Fruit fly (Drosophila melanogaster): Measurements from ENCODE around the gene CG43389.

Gene CG43389

DNA sequence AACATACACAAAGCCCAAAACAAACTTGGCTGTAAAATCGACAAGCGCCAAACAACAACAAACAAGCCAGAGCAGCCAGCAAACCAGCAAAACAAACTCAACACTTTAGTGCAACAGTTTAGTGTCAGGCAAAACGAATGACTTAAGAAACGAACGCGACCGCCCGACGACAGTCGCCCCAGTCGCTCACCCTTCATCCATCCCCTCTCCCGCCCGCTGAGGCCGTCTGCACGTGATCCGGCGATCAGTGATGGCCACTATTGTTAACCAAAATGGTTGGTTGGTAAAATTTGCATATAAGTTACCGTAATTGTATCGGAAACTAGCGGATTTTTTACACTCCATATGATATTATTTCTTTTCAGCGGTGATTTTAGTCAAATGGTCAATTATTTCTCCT is 5.8 kb downstream of the CG43389 start:
- TF ChIP-seq Ets98B (GFP tag; IDR thresholded peaks at IDR 0.05), result peak; percentile 12; the same call in 1 of the 2 replicates
- TF ChIP-seq EcR (GFP tag; optimal IDR thresholded peaks at IDR 0.05), result no peak
- TF ChIP-seq CG13204 (GFP tag; optimal IDR thresholded peaks at IDR 0.05), result peak; percentile 68

DNA sequence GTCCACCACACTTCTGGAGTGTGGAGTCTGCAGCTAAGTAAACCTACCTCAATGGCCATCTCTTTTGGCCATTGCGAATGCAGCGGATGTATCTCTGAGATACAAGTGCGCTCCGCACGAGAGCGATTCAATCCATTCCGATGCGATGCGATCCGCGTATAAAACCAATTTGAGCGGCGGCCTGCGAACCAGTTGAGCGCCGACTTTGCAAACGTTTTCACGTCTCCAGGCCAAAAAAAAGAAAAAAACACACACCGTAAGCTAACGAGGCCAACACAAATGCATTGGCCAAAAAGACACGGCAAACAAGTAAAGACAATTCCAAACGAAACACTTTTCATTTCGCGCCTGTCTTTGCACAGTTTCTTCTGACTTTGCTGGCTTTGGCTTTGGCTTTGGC is 9.9 kb downstream of the CG43389 start, which contains the start of gene ckd:
TSS of gene ckd (plus strand) at position 189 of the 400 bp plus-strand sequence.
- TF ChIP-seq CG34367 (tag; optimal IDR thresholded peaks at IDR 0.05), result no peak
- TF ChIP-seq CG10348 (GFP tag; IDR thresholded peaks at IDR 0.05), result no peak
- TF ChIP-seq Ets98B (GFP tag; IDR thresholded peaks at IDR 0.05), result peak; percentile 33; the same call in 1 of the 2 replicates
- no peak for TF ChIP-seq CG8301 (tag; optimal IDR thresholded peaks at IDR 0.05)
- TF ChIP-seq fd96Ca (GFP tag; IDR thresholded peaks at IDR 0.05), result no peak
- peak; percentile 38 for TF ChIP-seq Pif1B (GFP tag; optimal IDR thresholded peaks at IDR 0.05)
- TF ChIP-seq CG14655 (GFP tag; optimal IDR thresholded peaks at IDR 0.05), result no peak
- peak; percentile 29 for TF ChIP-seq EcR (GFP tag; optimal IDR thresholded peaks at IDR 0.05)
- TF ChIP-seq Pif1A (GFP tag; optimal IDR thresholded peaks at IDR 0.05), result no peak
- 0 out of 3 replicates have a peak, but pooled peaks have one; percentile 9 for TF ChIP-seq CG4496 (GFP tag; IDR thresholded peaks at IDR 0.05)
- no peak for TF ChIP-seq CG9948 (tag; optimal IDR thresholded peaks at IDR 0.05)
- no peak for TF ChIP-seq CG12605 (GFP tag; IDR thresholded peaks at IDR 0.05)
- TF ChIP-seq CG13204 (GFP tag; optimal IDR thresholded peaks at IDR 0.05), result peak; percentile 56
- no peak for TF ChIP-seq CG32121 (GFP tag; IDR thresholded peaks at IDR 0.05)
- TF ChIP-seq CG8159 (tag; optimal IDR thresholded peaks at IDR 0.05), result no peak
- no peak for TF ChIP-seq rn (GFP tag; IDR thresholded peaks at IDR 0.05)
- no peak for TF ChIP-seq D1 (tag; optimal IDR thresholded peaks at IDR 0.05)
- no peak for TF ChIP-seq Snoo (tag; optimal IDR thresholded peaks at IDR 0.05)

DNA sequence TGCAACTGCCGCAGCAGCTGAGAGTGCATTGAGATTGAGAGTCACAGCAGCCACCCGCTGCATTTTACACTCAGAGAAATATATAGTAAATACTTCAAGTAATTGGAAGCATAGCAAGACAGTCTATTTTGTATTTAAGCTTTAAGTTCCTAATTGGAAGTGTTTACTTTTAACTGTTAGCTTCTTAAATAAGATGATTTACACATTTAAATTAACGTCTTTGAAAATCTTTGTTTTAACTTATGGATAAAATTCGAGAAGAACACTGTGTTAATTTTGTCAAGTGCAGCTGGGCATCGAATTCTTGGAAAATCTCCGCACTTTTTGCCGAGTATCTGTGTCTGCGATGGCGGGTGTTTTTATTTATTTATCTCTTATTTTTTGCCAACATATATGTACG is 11.9 kb downstream of the CG43389 start:
- peak; percentile 78 for TF ChIP-seq rn (GFP tag; IDR thresholded peaks at IDR 0.05)
- TF ChIP-seq CG17806 (tag; optimal IDR thresholded peaks at IDR 0.05), result peak; percentile 90
- peak; percentile 89 for TF ChIP-seq CG4496 (GFP tag; IDR thresholded peaks at IDR 0.05)
- TF ChIP-seq CG34367 (tag; optimal IDR thresholded peaks at IDR 0.05), result peak; percentile 90
- TF ChIP-seq Snoo (tag; optimal IDR thresholded peaks at IDR 0.05), result peak; percentile 80
- TF ChIP-seq CG12605 (GFP tag; IDR thresholded peaks at IDR 0.05), result peak; percentile 83
- TF ChIP-seq CG9948 (tag; optimal IDR thresholded peaks at IDR 0.05), result peak; percentile 89
- TF ChIP-seq Pif1A (GFP tag; optimal IDR thresholded peaks at IDR 0.05), result peak; percentile 90
- TF ChIP-seq CG10348 (GFP tag; IDR thresholded peaks at IDR 0.05), result 0 out of 2 replicates have a peak, but pooled peaks have one; percentile 28
- TF ChIP-seq CG14655 (GFP tag; optimal IDR thresholded peaks at IDR 0.05), result peak; percentile 82
- TF ChIP-seq fd96Ca (GFP tag; IDR thresholded peaks at IDR 0.05), result peak; percentile 90
- peak; percentile 94 for TF ChIP-seq Ets98B (GFP tag; IDR thresholded peaks at IDR 0.05)
- TF ChIP-seq EcR (GFP tag; optimal IDR thresholded peaks at IDR 0.05), result peak; percentile 76
- peak; percentile 84 for TF ChIP-seq gl (tag; optimal IDR thresholded peaks at IDR 0.05)
- TF ChIP-seq Pif1B (GFP tag; optimal IDR thresholded peaks at IDR 0.05), result peak; percentile 87
- TF ChIP-seq CG8301 (tag; optimal IDR thresholded peaks at IDR 0.05), result peak; percentile 79
- TF ChIP-seq CG8159 (tag; optimal IDR thresholded peaks at IDR 0.05), result peak; percentile 93
- peak; percentile 94 for TF ChIP-seq CG15710 (tag; optimal IDR thresholded peaks at IDR 0.05)
- TF ChIP-seq D1 (tag; optimal IDR thresholded peaks at IDR 0.05), result peak; percentile 50
- TF ChIP-seq CG32121 (GFP tag; IDR thresholded peaks at IDR 0.05), result peak; percentile 93
- peak; percentile 88 for TF ChIP-seq CG13204 (GFP tag; optimal IDR thresholded peaks at IDR 0.05)

DNA sequence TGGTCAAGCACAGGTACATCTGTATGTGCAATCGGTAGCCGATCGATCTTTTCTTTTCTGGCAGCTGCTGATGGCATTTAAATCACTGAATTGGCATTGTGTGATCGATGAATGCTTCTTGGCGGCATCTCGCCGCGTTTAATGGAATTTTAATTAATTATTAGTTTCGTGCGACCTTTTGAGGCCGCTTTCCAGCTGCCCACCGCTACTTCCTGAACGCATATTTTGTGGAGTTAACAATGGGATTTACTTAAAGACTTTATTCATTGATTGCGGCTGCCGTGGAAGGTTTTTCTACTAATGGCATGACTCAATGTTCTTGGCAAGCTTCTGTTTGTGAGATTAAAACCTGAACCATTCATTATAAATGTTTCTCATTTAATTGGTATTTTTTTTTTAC is 13.8 kb downstream of the CG43389 start:
- TF ChIP-seq CG13204 (GFP tag; optimal IDR thresholded peaks at IDR 0.05) (no peak), CG12605 (GFP tag; IDR thresholded peaks at IDR 0.05) (no peak), rn (GFP tag; IDR thresholded peaks at IDR 0.05) (no peak), EcR (GFP tag; optimal IDR thresholded peaks at IDR 0.05) (no peak), CG14655 (GFP tag; optimal IDR thresholded peaks at IDR 0.05) (no peak), fd96Ca (GFP tag; IDR thresholded peaks at IDR 0.05) (no peak), CG17806 (tag; optimal IDR thresholded peaks at IDR 0.05) (no peak), CG4496 (GFP tag; IDR thresholded peaks at IDR 0.05) (no peak), D1 (tag; optimal IDR thresholded peaks at IDR 0.05) (no peak), CG8159 (tag; optimal IDR thresholded peaks at IDR 0.05) (no peak), Pif1A (GFP tag; optimal IDR thresholded peaks at IDR 0.05) (no peak)

DNA sequence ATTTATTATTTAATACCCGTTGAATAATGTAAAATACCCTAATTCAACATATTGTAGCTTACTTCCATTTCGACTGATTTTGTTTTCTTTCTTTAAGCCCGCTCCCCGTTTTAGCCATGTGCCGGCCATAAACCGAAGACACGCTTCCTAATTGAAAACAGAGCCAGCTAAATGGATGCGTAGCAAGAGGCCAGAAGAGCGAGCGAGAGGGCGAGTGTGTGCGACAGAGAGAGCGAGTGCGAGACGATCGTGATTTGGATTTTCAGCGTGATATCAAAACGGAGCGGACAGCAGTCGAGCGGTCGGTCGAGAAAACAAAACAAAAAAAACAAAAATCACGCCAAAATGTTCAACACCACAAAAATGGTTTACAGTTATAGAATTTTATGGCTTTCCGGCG is 18.5 kb downstream of the CG43389 start:
- no peak for TF ChIP-seq CG10348 (GFP tag; IDR thresholded peaks at IDR 0.05)
- no peak for TF ChIP-seq CG32121 (GFP tag; IDR thresholded peaks at IDR 0.05)
- no peak for TF ChIP-seq CG4496 (GFP tag; IDR thresholded peaks at IDR 0.05)
- no peak for TF ChIP-seq Pif1A (GFP tag; optimal IDR thresholded peaks at IDR 0.05)
- no peak for TF ChIP-seq CG12605 (GFP tag; IDR thresholded peaks at IDR 0.05)
- no peak for TF ChIP-seq CG17806 (tag; optimal IDR thresholded peaks at IDR 0.05)
- TF ChIP-seq Snoo (tag; optimal IDR thresholded peaks at IDR 0.05), result no peak
- no peak for TF ChIP-seq CG34367 (tag; optimal IDR thresholded peaks at IDR 0.05)
- TF ChIP-seq CG8301 (tag; optimal IDR thresholded peaks at IDR 0.05), result no peak
- no peak for TF ChIP-seq CG13204 (GFP tag; optimal IDR thresholded peaks at IDR 0.05)
- TF ChIP-seq CG14655 (GFP tag; optimal IDR thresholded peaks at IDR 0.05), result no peak
- no peak for TF ChIP-seq rn (GFP tag; IDR thresholded peaks at IDR 0.05)
- TF ChIP-seq CG9948 (tag; optimal IDR thresholded peaks at IDR 0.05), result no peak
- TF ChIP-seq fd96Ca (GFP tag; IDR thresholded peaks at IDR 0.05), result no peak
- TF ChIP-seq D1 (tag; optimal IDR thresholded peaks at IDR 0.05), result no peak
- TF ChIP-seq Pif1B (GFP tag; optimal IDR thresholded peaks at IDR 0.05), result no peak
- no peak for TF ChIP-seq gl (tag; optimal IDR thresholded peaks at IDR 0.05)

DNA sequence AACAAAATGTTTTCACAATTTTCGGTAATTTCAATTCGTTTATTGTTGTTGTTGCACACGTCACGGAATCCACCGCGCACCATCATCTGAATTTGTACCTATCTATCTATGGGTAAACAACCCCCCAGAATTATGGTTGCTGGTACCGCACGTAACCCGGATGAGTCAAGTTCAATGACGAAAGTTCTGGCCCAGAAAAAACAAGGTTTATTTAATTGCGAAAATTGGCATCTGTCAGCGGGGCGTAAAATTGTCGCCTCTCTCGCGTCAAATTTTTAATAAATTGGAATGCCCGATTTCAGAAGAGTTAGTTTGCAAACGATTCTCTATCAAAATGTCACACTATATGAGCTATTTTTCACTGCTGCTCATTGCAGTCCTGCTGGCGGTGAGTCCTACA is 20.3 kb downstream of the CG43389 start, which contains the start of gene CG34265:
TSS of gene CG34265 (plus strand) at position 301 of the 400 bp plus-strand sequence.
- TF ChIP-seq CG12605 (GFP tag; IDR thresholded peaks at IDR 0.05) (no peak), CG17806 (tag; optimal IDR thresholded peaks at IDR 0.05) (no peak), Ets98B (GFP tag; IDR thresholded peaks at IDR 0.05) (no peak), CG34367 (tag; optimal IDR thresholded peaks at IDR 0.05) (no peak)
